Fruit fly (Drosophila melanogaster) whole organism, embryonic: Measurements from ENCODE around the gene Pis.

Experiments used
- Bdp1 ChIP-seq: fragments of 200-800 bp; sonication (Bioruptor generic); optimal IDR thresholded peaks from 3 replicates; lab custom pipeline; 2016; ENCODE audit warnings: missing biosample characterization, missing genetic modification characterization
- Bgb ChIP-seq: fragments of 200-800 bp; sonication (Bioruptor generic); IDR thresholded peaks from 2 replicates; pipeline ENCODE4 v1.3.6; 2022; ENCODE audit warnings: missing biosample characterization, missing genetic modification characterization; ENCODE audit not compliant: partially characterized antibody
- Blimp-1 ChIP-seq: fragments of 200-800 bp; sonication (Bioruptor generic); optimal IDR thresholded peaks from 3 replicates; lab custom pipeline; 2018; ENCODE audit warnings: missing biosample characterization, missing genetic modification characterization, mild to moderate bottlenecking, moderate library complexity, missing genetic modification reagents
- C15 ChIP-seq: fragments of 200-800 bp; sonication (Bioruptor generic); IDR thresholded peaks from 3 replicates; pipeline ENCODE4 v1.3.6; 2022; ENCODE audit warnings: missing biosample characterization, missing genetic modification characterization
- CG10321 ChIP-seq: fragments of 200-800 bp; sonication (Bioruptor generic); IDR thresholded peaks from 2 replicates; pipeline ENCODE4 v1.3.6; 2022; ENCODE audit warnings: missing biosample characterization, missing genetic modification characterization
- CG10565 ChIP-seq: fragments of 200-800 bp; sonication (Bioruptor generic); optimal IDR thresholded peaks from 3 replicates; lab custom pipeline; 2016; ENCODE audit warnings: missing biosample characterization, mild to moderate bottlenecking, missing genetic modification characterization
- CG11504 ChIP-seq: fragments of 200-800 bp; sonication (Bioruptor generic); optimal IDR thresholded peaks from 3 replicates; lab custom pipeline; 2019; ENCODE audit warnings: missing biosample characterization, mild to moderate bottlenecking, missing genetic modification characterization, moderate library complexity
- CG12071 ChIP-seq: fragments of 200-800 bp; sonication (Bioruptor generic); optimal IDR thresholded peaks from 3 replicates; lab custom pipeline; 2018; ENCODE audit warnings: missing biosample characterization, mild to moderate bottlenecking, missing genetic modification characterization
- CG13424 ChIP-seq: fragments of 200-800 bp; sonication (Bioruptor generic); optimal IDR thresholded peaks from 2 replicates; lab custom pipeline; 2019; ENCODE audit warnings: missing biosample characterization, mild to moderate bottlenecking, missing genetic modification characterization, moderate library complexity
- CG13775 ChIP-seq: fragments of 200-800 bp; sonication (Bioruptor generic); optimal IDR thresholded peaks from 3 replicates; lab custom pipeline; 2017; ENCODE audit warnings: missing biosample characterization, mild to moderate bottlenecking, missing genetic modification characterization
- CG14667 ChIP-seq: fragments of 200-800 bp; sonication (Bioruptor generic); IDR thresholded peaks from 2 replicates; pipeline ENCODE4 v1.3.6; 2022; ENCODE audit warnings: missing biosample characterization, missing genetic modification characterization
- CG15073 ChIP-seq: fragments of 200-800 bp; sonication (Bioruptor generic); optimal IDR thresholded peaks from 2 replicates; lab custom pipeline; 2016; ENCODE audit warnings: missing biosample characterization, missing genetic modification characterization
- CG3281 ChIP-seq: fragments of 200-800 bp; sonication (Bioruptor generic); optimal IDR thresholded peaks from 3 replicates; lab custom pipeline; 2017; ENCODE audit warnings: missing biosample characterization, mild to moderate bottlenecking, missing genetic modification characterization
- CG33213 ChIP-seq: fragments of 200-800 bp; sonication (Bioruptor generic); optimal IDR thresholded peaks from 3 replicates; lab custom pipeline; 2016; ENCODE audit warnings: missing biosample characterization, missing genetic modification characterization
- CG34224 ChIP-seq: fragments of 200-800 bp; sonication (Bioruptor generic); IDR thresholded peaks from 3 replicates; pipeline ENCODE4 v1.3.6; 2022; ENCODE audit warnings: missing biosample characterization, missing genetic modification characterization; ENCODE audit not compliant: partially characterized antibody
- CG5245 ChIP-seq: fragments of 200-800 bp; sonication (Bioruptor generic); optimal IDR thresholded peaks from 3 replicates; lab custom pipeline; 2016; ENCODE audit warnings: missing biosample characterization, missing genetic modification characterization
- CG8924 ChIP-seq: fragments of 200-800 bp; optimal IDR thresholded peaks from 3 replicates; lab custom pipeline; 2019; ENCODE audit warnings: missing biosample characterization, mild to moderate bottlenecking, missing genetic modification characterization, moderate library complexity
- CG9609 ChIP-seq: fragments of 200-800 bp; sonication (Bioruptor generic); optimal IDR thresholded peaks from 3 replicates; lab custom pipeline; 2016; ENCODE audit warnings: missing biosample characterization, missing genetic modification characterization
- Dfd ChIP-seq, 2 experiments: fragments of >200 bp; optimal IDR thresholded peaks; 2 replicates each; lab custom pipeline; 2017; ENCODE audit warnings: missing biosample characterization in 2 of 2, missing genetic modification characterization in 2 of 2
- Doc2 ChIP-seq: fragments of 200-800 bp; sonication (Bioruptor generic); IDR thresholded peaks from 2 replicates; pipeline ENCODE4 v1.3.6; 2022; ENCODE audit warnings: missing biosample characterization, missing genetic modification characterization
- Dp ChIP-seq: fragments of 200-800 bp; sonication (Bioruptor generic); optimal IDR thresholded peaks from 2 replicates; lab custom pipeline; 2018; ENCODE audit warnings: missing biosample characterization, mild to moderate bottlenecking, missing genetic modification characterization, moderate library complexity
- Dref ChIP-seq: fragments of 200-800 bp; sonication (Bioruptor generic); IDR thresholded peaks from 2 replicates; pipeline ENCODE4 v1.3.6; 2022; ENCODE audit warnings: missing biosample characterization, missing genetic modification characterization
- Elba2 ChIP-seq: fragments of 200-800 bp; sonication (Bioruptor generic); optimal IDR thresholded peaks from 3 replicates; lab custom pipeline; 2016; ENCODE audit warnings: missing biosample characterization, missing genetic modification characterization
- H15 ChIP-seq: fragments of 200-800 bp; sonication (Bioruptor generic); IDR thresholded peaks from 3 replicates; pipeline ENCODE4 v1.3.6; 2022; ENCODE audit warnings: missing biosample characterization, missing genetic modification characterization
- Hr3 ChIP-seq: fragments of 200-800 bp; sonication (Bioruptor generic); optimal IDR thresholded peaks from 3 replicates; lab custom pipeline; 2016; ENCODE audit warnings: missing biosample characterization, missing genetic modification characterization
- Hsf ChIP-seq: fragments of 200-800 bp; sonication (Bioruptor generic); optimal IDR thresholded peaks from 3 replicates; lab custom pipeline; 2016; ENCODE audit warnings: missing biosample characterization, missing genetic modification characterization
- Lpt ChIP-seq: fragments of >200 bp; optimal IDR thresholded peaks from 2 replicates; lab custom pipeline; 2018; ENCODE audit warnings: missing biosample characterization, missing genetic modification characterization
- PHDP ChIP-seq: fragments of 200-800 bp; sonication (Bioruptor generic); optimal IDR thresholded peaks from 3 replicates; lab custom pipeline; 2018; ENCODE audit warnings: missing biosample characterization, mild to moderate bottlenecking, missing genetic modification characterization, moderate library complexity
- Ravus ChIP-seq: fragments of 200-800 bp; sonication (Bioruptor generic); IDR thresholded peaks from 2 replicates; pipeline ENCODE4 v1.3.6; 2022; ENCODE audit warnings: missing biosample characterization, missing genetic modification characterization
- Scr ChIP-seq: fragments of 200-800 bp; sonication (Bioruptor generic); IDR thresholded peaks from 2 replicates; pipeline ENCODE4 v1.3.6; 2022; ENCODE audit warnings: missing biosample characterization, missing genetic modification characterization; ENCODE audit not compliant: partially characterized antibody
- TFAM ChIP-seq: fragments of 200-800 bp; sonication (Bioruptor generic); optimal IDR thresholded peaks from 2 replicates; lab custom pipeline; 2017; ENCODE audit warnings: missing biosample characterization, missing genetic modification characterization, inconsistent platforms
- Tbp ChIP-seq: fragments of >200 bp; optimal IDR thresholded peaks from 2 replicates; lab custom pipeline; 2018; ENCODE audit warnings: missing biosample characterization, missing genetic modification characterization
- bab2 ChIP-seq: fragments of 200-800 bp; sonication (Bioruptor generic); optimal IDR thresholded peaks from 2 replicates; lab custom pipeline; 2016; ENCODE audit warnings: missing biosample characterization, missing genetic modification characterization
- bsh ChIP-seq, 2 experiments: fragments of 200-800 bp; sonication (Bioruptor generic); optimal IDR thresholded peaks; 2 replicates each; lab custom pipeline; 2017 to 2018; ENCODE audit warnings: mild to moderate bottlenecking in 2 of 2, missing biosample characterization in 2 of 2, missing genetic modification characterization in 2 of 2, moderate library complexity in 1 of 2
- caup ChIP-seq: fragments of 200-800 bp; sonication (Bioruptor generic); optimal IDR thresholded peaks from 3 replicates; lab custom pipeline; 2017; ENCODE audit warnings: missing biosample characterization, mild to moderate bottlenecking, missing genetic modification characterization, moderate library complexity; ENCODE audit not compliant: severe bottlenecking
- chm ChIP-seq: fragments of 200-800 bp; sonication (Bioruptor generic); IDR thresholded peaks from 2 replicates; pipeline ENCODE4 v1.3.6; 2022; ENCODE audit warnings: missing biosample characterization, missing genetic modification characterization
- dan ChIP-seq: fragments of 200-800 bp; sonication (Bioruptor generic); IDR thresholded peaks from 2 replicates; pipeline ENCODE4 v1.3.6; 2022; ENCODE audit warnings: missing biosample characterization, missing genetic modification characterization
- ftz-f1 ChIP-seq: fragments of 200-800 bp; sonication (Bioruptor generic); optimal IDR thresholded peaks from 2 replicates; lab custom pipeline; 2016; ENCODE audit warnings: missing biosample characterization, missing genetic modification characterization
- hth ChIP-seq: fragments of >200 bp; optimal IDR thresholded peaks from 2 replicates; lab custom pipeline; 2017; ENCODE audit warnings: inconsistent platforms
- insv ChIP-seq, 2 experiments: fragments of 200-800 bp; sonication (Bioruptor generic); optimal IDR thresholded peaks; 3 replicates each; lab custom pipeline; 2016 to 2018; ENCODE audit warnings: missing biosample characterization in 2 of 2, missing genetic modification characterization in 2 of 2
- klu ChIP-seq: fragments of 200-800 bp; sonication (Bioruptor generic); IDR thresholded peaks from 2 replicates; pipeline ENCODE4 v1.3.6; 2022; ENCODE audit warnings: missing biosample characterization, missing genetic modification characterization
- lab ChIP-seq: fragments of 200-800 bp; sonication (Bioruptor generic); optimal IDR thresholded peaks from 3 replicates; lab custom pipeline; 2017; ENCODE audit warnings: missing biosample characterization, missing genetic modification characterization, mild to moderate bottlenecking, moderate library complexity, missing genetic modification reagents
- lbe ChIP-seq: fragments of 200-800 bp; sonication (Bioruptor generic); optimal IDR thresholded peaks from 2 replicates; lab custom pipeline; 2016; ENCODE audit warnings: missing biosample characterization, mild to moderate bottlenecking, missing genetic modification characterization
- ranshi ChIP-seq: fragments of 200-800 bp; sonication (Bioruptor generic); IDR thresholded peaks from 2 replicates; pipeline ENCODE4 v1.3.6; 2022; ENCODE audit warnings: missing biosample characterization, missing genetic modification characterization
- seq ChIP-seq: fragments of 200-800 bp; sonication (Bioruptor generic); IDR thresholded peaks from 2 replicates; pipeline ENCODE4 v1.3.6; 2022; ENCODE audit warnings: missing biosample characterization, missing genetic modification characterization
- sob ChIP-seq: fragments of 200-800 bp; sonication (Bioruptor generic); IDR thresholded peaks from 2 replicates; pipeline ENCODE4 v1.3.6; 2022; ENCODE audit warnings: missing biosample characterization, missing genetic modification characterization
- tin ChIP-seq: fragments of 200-800 bp; sonication (Bioruptor generic); optimal IDR thresholded peaks from 3 replicates; lab custom pipeline; 2016; ENCODE audit warnings: missing biosample characterization, missing genetic modification characterization
- trh ChIP-seq: fragments of 200-800 bp; sonication (Bioruptor generic); optimal IDR thresholded peaks from 2 replicates; lab custom pipeline; 2016; ENCODE audit warnings: missing biosample characterization, missing genetic modification characterization
- unpg ChIP-seq: fragments of 200-800 bp; sonication (Bioruptor generic); optimal IDR thresholded peaks from 3 replicates; lab custom pipeline; 2018; ENCODE audit warnings: missing biosample characterization, mild to moderate bottlenecking, missing genetic modification characterization, moderate library complexity
- usp ChIP-seq: fragments of >200 bp; optimal IDR thresholded peaks from 2 replicates; lab custom pipeline; 2017; ENCODE audit warnings: missing biosample characterization, missing genetic modification characterization
- wdn ChIP-seq: fragments of 200-800 bp; sonication (Bioruptor generic); IDR thresholded peaks from 2 replicates; pipeline ENCODE4 v1.3.6; 2022; ENCODE audit warnings: missing biosample characterization, missing genetic modification characterization
- yki ChIP-seq: fragments of >200 bp; optimal IDR thresholded peaks from 3 replicates; lab custom pipeline; 2018
- z ChIP-seq: fragments of 200-800 bp; sonication (Bioruptor generic); IDR thresholded peaks from 3 replicates; pipeline ENCODE4 v1.3.6; 2022; ENCODE audit warnings: missing biosample characterization, missing genetic modification characterization

The Pis gene

DNA sequence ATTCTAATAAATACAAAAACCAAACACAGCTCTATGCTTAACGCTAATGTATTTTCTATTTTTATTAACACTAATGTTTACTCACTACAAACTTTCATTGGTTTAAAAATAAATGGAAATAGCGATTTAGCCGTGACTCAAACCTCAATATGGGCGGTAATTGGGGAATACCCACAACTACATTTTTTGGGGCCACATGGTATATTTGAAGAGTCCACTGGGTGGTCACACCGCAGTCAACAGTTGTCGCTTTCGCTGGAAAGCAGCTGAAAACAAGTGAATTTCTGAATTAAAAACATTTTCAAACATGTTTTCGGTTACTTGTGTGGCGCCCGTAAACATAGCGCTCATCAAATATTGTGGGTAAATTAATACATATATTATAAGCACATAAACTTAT is 45.4 kb upstream of the Pis start, which contains the start of gene Mvd (continued):
- TF ChIP-seq CG13424 (no peak), ftz-f1 (GFP tag; lab: Kevin White, UChicago) (peak; percentile 15), dan (GFP tag; lab: Robert Waterston, UW) (no peak), seq (GFP tag; lab: Robert Waterston, UW) (no peak), Dfd (GFP tag; optimal IDR thresholded peaks at IDR 0.05; lab: Kevin White, UChicago) (no peak), H15 (GFP tag; lab: Robert Waterston, UW) (no peak), Hsf (GFP tag; lab: Kevin White, UChicago) (no peak), insv (GFP tag; optimal IDR thresholded peaks at IDR 0.05; lab: Kevin White, UChicago) (peak in 1 of 2 experiments; percentile 24), tin (GFP tag; lab: Kevin White, UChicago) (no peak), chm (no peak), CG8924 (tag; lab: Kevin White, UChicago) (peak; percentile 5), unpg (no peak), CG9609 (GFP tag; lab: Kevin White, UChicago) (no peak), caup (GFP tag; lab: Kevin White, UChicago) (no peak), bsh (GFP tag; optimal IDR thresholded peaks at IDR 0.05; lab: Kevin White, UChicago) (no peak), CG10565 (no peak), CG5245 (GFP tag; lab: Kevin White, UChicago) (no peak), z (no peak), Scr (GFP tag; lab: Robert Waterston, UW) (0 out of 2 replicates have a peak, but pooled peaks have one; percentile 15), CG12071 (no peak), PHDP (tag; lab: Kevin White, UChicago) (no peak), trh (GFP tag; lab: Kevin White, UChicago) (no peak), Hr3 (GFP tag; lab: Kevin White, UChicago) (peak; percentile 0), usp (GFP tag; lab: Kevin White, UChicago) (no peak), Lpt (GFP tag; lab: Kevin White, UChicago) (no peak), Ravus (GFP tag; lab: Robert Waterston, UW) (no peak), TFAM (GFP tag; lab: Kevin White, UChicago) (no peak), yki (lab: Kevin White, UChicago) (no peak), CG13775 (GFP tag; lab: Kevin White, UChicago) (no peak), Bgb (GFP tag; lab: Robert Waterston, UW) (peak; percentile 51), CG3281 (GFP tag; lab: Kevin White, UChicago) (no peak), Dref (GFP tag; lab: Robert Waterston, UW) (peak; percentile 46), sob (GFP tag; lab: Robert Waterston, UW) (no peak), CG10321 (GFP tag; lab: Robert Waterston, UW) (no peak), CG14667 (GFP tag; lab: Robert Waterston, UW) (no peak), Elba2 (no peak), Dp (GFP tag; lab: Kevin White, UChicago) (peak; percentile 53), hth (lab: Kevin White, UChicago) (no peak), Tbp (GFP tag; lab: Kevin White, UChicago) (no peak), Doc2 (GFP tag; lab: Robert Waterston, UW) (no peak), lbe (no peak), Bdp1 (GFP tag; lab: Kevin White, UChicago) (no peak), CG34224 (GFP tag; lab: Robert Waterston, UW) (no peak), bab2 (GFP tag; lab: Kevin White, UChicago) (no peak), Blimp-1 (GFP tag; lab: Kevin White, UChicago) (peak; percentile 68), C15 (no peak), lab (GFP tag; lab: Kevin White, UChicago) (no peak), CG11504 (tag; lab: Kevin White, UChicago) (no peak), CG15073 (GFP tag; lab: Kevin White, UChicago) (no peak), wdn (GFP tag; lab: Robert Waterston, UW) (no peak), CG33213 (GFP tag; lab: Kevin White, UChicago) (peak; percentile 31), klu (GFP tag; lab: Robert Waterston, UW) (no peak), ranshi (GFP tag; lab: Robert Waterston, UW) (no peak)
